Fruit fly (Drosophila melanogaster) whole organism, wandering third instar larva: Measurements from ENCODE around the gene Nf1.

Experiments
- CG9705 ChIP-seq: fragments of 200-800 bp; sonication (Bioruptor generic); optimal IDR thresholded peaks from 2 replicates; lab custom pipeline; 2018; ENCODE audit warnings: missing biosample characterization, mild to moderate bottlenecking, missing genetic modification characterization
- Dfd ChIP-seq: fragments of >200 bp; optimal IDR thresholded peaks from 2 replicates; lab custom pipeline; 2017; ENCODE audit warnings: missing biosample characterization, missing genetic modification characterization
- Hr78 ChIP-seq: fragments of >200 bp; optimal IDR thresholded peaks from 2 replicates; lab custom pipeline; 2017; ENCODE audit warnings: missing biosample characterization, missing genetic modification characterization
- Mio ChIP-seq: sonication (Bioruptor generic); optimal IDR thresholded peaks from 2 replicates; lab custom pipeline; 2016; ENCODE audit warnings: missing biosample characterization, missing genetic modification characterization
- Myc ChIP-seq: fragments of >200 bp; optimal IDR thresholded peaks from 2 replicates; lab custom pipeline; 2017
- Sp1 ChIP-seq: fragments of 200-800 bp; sonication (Bioruptor generic); optimal IDR thresholded peaks from 3 replicates; lab custom pipeline; 2019; ENCODE audit warnings: missing biosample characterization, mild to moderate bottlenecking, missing genetic modification characterization, moderate library complexity
- br ChIP-seq: fragments of 200-800 bp; sonication (Bioruptor generic); optimal IDR thresholded peaks from 2 replicates; lab custom pipeline; 2016; ENCODE audit warnings: missing biosample characterization, missing genetic modification characterization
- h ChIP-seq: fragments of 200-800 bp; sonication (Bioruptor generic); optimal IDR thresholded peaks from 3 replicates; lab custom pipeline; 2016; ENCODE audit warnings: missing biosample characterization, mild to moderate bottlenecking, missing genetic modification characterization
- lola ChIP-seq: fragments of >200 bp; optimal IDR thresholded peaks from 2 replicates; lab custom pipeline; 2017; ENCODE audit warnings: missing biosample characterization, missing genetic modification characterization
- pan ChIP-seq: fragments of >200 bp; optimal IDR thresholded peaks from 2 replicates; lab custom pipeline; 2017
- sv ChIP-seq: fragments of 200-800 bp; sonication (Bioruptor generic); optimal IDR thresholded peaks from 3 replicates; lab custom pipeline; 2016; ENCODE audit warnings: missing biosample characterization, missing genetic modification characterization

DNA sequence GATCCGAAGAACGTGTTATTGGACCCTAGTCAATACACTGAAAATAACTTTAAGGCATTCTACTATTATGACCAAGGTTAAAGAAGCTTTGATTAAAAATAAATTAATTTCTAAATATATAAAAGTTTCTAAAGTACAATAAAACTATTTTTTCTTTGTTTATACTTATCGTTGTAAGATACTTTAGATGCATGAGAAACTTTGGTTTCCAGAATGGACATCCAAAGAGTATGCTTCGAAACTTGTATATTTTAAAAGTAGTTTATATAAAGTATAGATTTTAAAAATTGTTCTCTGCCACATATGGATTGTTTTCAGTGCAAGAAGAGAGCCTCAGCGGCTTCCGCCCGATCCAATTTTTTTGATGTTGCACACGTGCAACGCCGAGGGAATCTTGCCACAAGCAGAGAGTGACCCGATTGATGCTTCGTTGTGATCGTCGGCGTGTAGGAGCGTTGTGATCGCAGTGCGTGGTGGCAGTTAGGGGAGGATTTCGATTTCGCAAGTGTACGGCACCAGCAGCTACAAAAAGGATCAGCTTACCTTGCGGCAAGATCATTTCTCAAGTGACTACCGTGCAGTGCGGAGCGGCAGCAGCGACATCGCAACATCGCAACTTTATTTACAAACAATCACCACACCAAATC lies 14.4 kb downstream of the Nf1 start:
- TF ChIP-seq sv (GFP tag; lab: Kevin White, UChicago) (no peak), lola (GFP tag; lab: Kevin White, UChicago) (no peak), br (peak; percentile 32), Mio (GFP tag; lab: Kevin White, UChicago) (no peak), pan (lab: Kevin White, UChicago) (no peak), CG9705 (peak; percentile 72), Myc (lab: Kevin White, UChicago) (no peak), Dfd (no peak), h (GFP tag; lab: Kevin White, UChicago) (peak; percentile 83), Hr78 (no peak), Sp1 (peak; percentile 96)
